Fruit fly (Drosophila melanogaster) whole organism, wandering third instar larva: Measurements from ENCODE around the gene CG43049.

Source experiments
- CrebA ChIP-seq: fragments of 200-800 bp; sonication (Bioruptor generic); optimal IDR thresholded peaks from 2 replicates; lab custom pipeline; 2016; ENCODE audit warnings: missing biosample characterization, mild to moderate bottlenecking, missing genetic modification characterization, borderline replicate concordance
- Hr83 ChIP-seq: fragments of 200-300 bp; sonication (Bioruptor generic); optimal IDR thresholded peaks from 2 replicates; lab custom pipeline; 2016; ENCODE audit warnings: missing biosample characterization, mild to moderate bottlenecking, missing genetic modification characterization, moderate library complexity; ENCODE audit not compliant: poor library complexity, severe bottlenecking
- Myc ChIP-seq: fragments of >200 bp; optimal IDR thresholded peaks from 2 replicates; lab custom pipeline; 2017
- OdsH ChIP-seq: fragments of 200-800 bp; sonication (Bioruptor generic); optimal IDR thresholded peaks from 2 replicates; lab custom pipeline; 2016; ENCODE audit warnings: missing biosample characterization, mild to moderate bottlenecking, missing genetic modification characterization
- dsf ChIP-seq: sonication (Bioruptor generic); optimal IDR thresholded peaks from 2 replicates; lab custom pipeline; 2016; ENCODE audit warnings: missing biosample characterization, missing genetic modification characterization, borderline replicate concordance
- ey ChIP-seq: fragments of 200-800 bp; sonication (Bioruptor generic); optimal IDR thresholded peaks from 2 replicates; lab custom pipeline; 2016; ENCODE audit warnings: missing biosample characterization, missing genetic modification characterization
- h ChIP-seq: fragments of 200-800 bp; sonication (Bioruptor generic); optimal IDR thresholded peaks from 3 replicates; lab custom pipeline; 2016; ENCODE audit warnings: missing biosample characterization, mild to moderate bottlenecking, missing genetic modification characterization
- psq ChIP-seq: fragments of 200-800 bp; sonication (Bioruptor generic); optimal IDR thresholded peaks from 3 replicates; lab custom pipeline; 2017; ENCODE audit warnings: missing biosample characterization, mild to moderate bottlenecking, missing genetic modification characterization, moderate library complexity

dm6 chr3L:18945938-18946337 lies 21.0 kb downstream of the CG43049 start, which contains the start of gene CG32204:
- TF ChIP-seq ey (GFP tag; lab: Kevin White, UChicago): no peak
- TF ChIP-seq Myc (lab: Kevin White, UChicago): no peak
- no peak for TF ChIP-seq OdsH (GFP tag; lab: Kevin White, UChicago)
- no peak for TF ChIP-seq psq (GFP tag; lab: Kevin White, UChicago)
- no peak for TF ChIP-seq Hr83 (GFP tag; lab: Kevin White, UChicago)
- no peak for TF ChIP-seq h (GFP tag; lab: Kevin White, UChicago)
- no peak for TF ChIP-seq dsf (GFP tag; lab: Kevin White, UChicago)
- TF ChIP-seq CrebA (GFP tag; lab: Kevin White, UChicago): no peak
